Fruit fly (Drosophila melanogaster): Measurements from ENCODE around the gene CG15443.
A peak's percentile ranks its signal among the peaks of the same experiment; 100 is the strongest.

CG15443 gene

DNA sequence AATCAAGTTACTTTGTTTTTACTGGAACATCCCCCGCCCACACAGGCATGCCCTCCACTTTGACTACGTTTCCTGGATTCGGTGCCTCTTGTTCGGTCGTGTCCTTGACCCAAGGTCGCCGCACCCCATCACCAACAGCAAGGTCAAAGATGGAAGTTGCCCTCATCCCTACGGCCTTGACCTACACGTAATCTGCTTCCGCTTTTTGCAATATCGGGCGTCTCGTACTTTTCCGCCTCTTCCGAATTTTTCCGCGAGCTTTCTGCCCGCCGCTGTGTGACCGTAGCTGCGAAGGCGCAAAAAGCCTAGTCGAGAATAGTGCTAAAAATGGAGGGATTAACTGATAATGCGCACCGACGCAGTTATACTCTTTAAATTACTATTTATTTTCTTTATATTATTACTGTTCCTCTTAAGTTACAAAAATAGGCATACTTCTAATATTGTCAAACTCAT lies 6.7 kb downstream of the CG15443 start, which contains the start of gene Gs1l (continued):
- TF ChIP-seq twi (tag; optimal IDR thresholded peaks at IDR 0.05) (no peak), CG16815 (GFP tag; optimal IDR thresholded peaks at IDR 0.05) (no peak), Spps (tag; optimal IDR thresholded peaks at IDR 0.05) (no peak), Side (GFP tag; optimal IDR thresholded peaks at IDR 0.05) (no peak), rib (GFP tag; IDR thresholded peaks at IDR 0.05) (peak; percentile 71), usp (GFP tag; optimal IDR thresholded peaks at IDR 0.05) (no peak), gcm2 (GFP tag; optimal IDR thresholded peaks at IDR 0.05) (no peak), HLH3B (GFP tag; IDR thresholded peaks at IDR 0.05) (no peak), CG4820 (GFP tag; optimal IDR thresholded peaks at IDR 0.05) (no peak), nom (GFP tag; optimal IDR thresholded peaks at IDR 0.05) (no peak), CG7271 (tag; optimal IDR thresholded peaks at IDR 0.05) (no peak), ems (GFP tag; optimal IDR thresholded peaks at IDR 0.05) (no peak), ci (GFP tag; IDR thresholded peaks at IDR 0.05) (peak; percentile 47; the same call in 2 of the 3 replicates), CG2116 (GFP tag; optimal IDR thresholded peaks at IDR 0.05) (no peak), pfk (GFP tag; optimal IDR thresholded peaks at IDR 0.05) (no peak), amos (GFP tag; IDR thresholded peaks at IDR 0.05; ENCODE audit: partially characterized antibody) (no peak), Mrtf (GFP tag; IDR thresholded peaks at IDR 0.05) (no peak), grn (GFP tag; optimal IDR thresholded peaks at IDR 0.05) (no peak), Lhr (GFP tag; optimal IDR thresholded peaks at IDR 0.05) (no peak), Stat92E (GFP tag; optimal IDR thresholded peaks at IDR 0.05) (no peak), CG14965 (GFP tag; optimal IDR thresholded peaks at IDR 0.05; ENCODE audit: borderline replicate concordance) (no peak), Taf1 (GFP tag; IDR thresholded peaks at IDR 0.05) (no peak), sr (GFP tag; IDR thresholded peaks at IDR 0.05) (no peak), CG31441 (GFP tag; IDR thresholded peaks at IDR 0.05) (0 out of 2 replicates have a peak, but pooled peaks have one; percentile 24), CG1024 (GFP tag; IDR thresholded peaks at IDR 0.05) (no peak), NC2α (GFP tag; optimal IDR thresholded peaks at IDR 0.05) (no peak), sug (tag; optimal IDR thresholded peaks at IDR 0.05) (peak; percentile 22), jumu (GFP tag; optimal IDR thresholded peaks at IDR 0.05) (no peak), CG1603 (tag; optimal IDR thresholded peaks at IDR 0.05) (no peak), CG13624 (GFP tag; optimal IDR thresholded peaks at IDR 0.05) (no peak), CG10209 (GFP tag; optimal IDR thresholded peaks at IDR 0.05) (no peak), CG7372 (GFP tag; IDR thresholded peaks at IDR 0.05) (no peak), Gsc (GFP tag; IDR thresholded peaks at IDR 0.05) (no peak), sqz (GFP tag; optimal IDR thresholded peaks at IDR 0.05) (no peak), CG12104 (GFP tag; optimal IDR thresholded peaks at IDR 0.05) (no peak), eyg (GFP tag; optimal IDR thresholded peaks at IDR 0.05) (no peak), yki (optimal IDR thresholded peaks at IDR 0.05) (no peak), caup (GFP tag; optimal IDR thresholded peaks at IDR 0.05; ENCODE audit: severe bottlenecking) (no peak), cg (GFP tag; optimal IDR thresholded peaks at IDR 0.05) (no peak), Dll (GFP tag; IDR thresholded peaks at IDR 0.05; ENCODE audit: partially characterized antibody) (no peak), vnd (GFP tag; IDR thresholded peaks at IDR 0.05; ENCODE audit: partially characterized antibody) (no peak), YL-1 (GFP tag; optimal IDR thresholded peaks at IDR 0.05) (peak; percentile 18), NfI (GFP tag; optimal IDR thresholded peaks at IDR 0.05) (peak; percentile 14), CG2120 (GFP tag; optimal IDR thresholded peaks at IDR 0.05) (peak; percentile 24), Hmx (GFP tag; optimal IDR thresholded peaks at IDR 0.05) (no peak), ftz-f1 (GFP tag; optimal IDR thresholded peaks at IDR 0.05) (peak; percentile 88), CG31365 (tag; optimal IDR thresholded peaks at IDR 0.05) (no peak), Scr (GFP tag; IDR thresholded peaks at IDR 0.05; ENCODE audit: partially characterized antibody) (no peak), CG2889 (GFP tag; IDR thresholded peaks at IDR 0.05) (no peak), Dad (GFP tag; optimal IDR thresholded peaks at IDR 0.05) (no peak), jing (GFP tag; optimal IDR thresholded peaks at IDR 0.05) (no peak), CG17328 (GFP tag; IDR thresholded peaks at IDR 0.05) (no peak)

Data from whole organism, embryonic.